Worm (Caenorhabditis elegans) whole organism, L3 larva: ENCODE measurements around the gene fbxa-111.

ENCODE experiments used
- ZK546.5 ChIP-seq: sonication (generic microtip); optimal IDR thresholded peaks from 2 replicates; lab custom pipeline; 2017; ENCODE audit warnings: missing biosample characterization, missing genetic modification characterization
- ama-1 ChIP-seq: fragments of 150-350 bp; optimal IDR thresholded peaks from 2 replicates; lab custom pipeline; 2018
- ceh-16 ChIP-seq: sonication (generic microtip); optimal IDR thresholded peaks from 2 replicates; lab custom pipeline; 2017; ENCODE audit warnings: missing biosample characterization, missing genetic modification characterization
- lsy-12 ChIP-seq: sonication (generic microtip); optimal IDR thresholded peaks from 2 replicates; lab custom pipeline; 2016; ENCODE audit warnings: mild to moderate bottlenecking, missing genetic modification characterization, missing compliant biosample characterization
- nhr-11 ChIP-seq: fragments of 150-350 bp; optimal IDR thresholded peaks from 2 replicates; lab custom pipeline; 2014; ENCODE audit warnings: missing biosample characterization, missing genetic modification characterization
- snpc-4 ChIP-seq: fragments of 150-350 bp; optimal IDR thresholded peaks from 2 replicates; lab custom pipeline; 2014; ENCODE audit warnings: missing biosample characterization, missing genetic modification characterization
- unc-39 ChIP-seq: sonication (generic microtip); optimal IDR thresholded peaks from 4 replicates; lab custom pipeline; 2017; ENCODE audit warnings: missing biosample characterization, missing genetic modification characterization
- ztf-11 ChIP-seq: fragments of 150-350 bp; optimal IDR thresholded peaks from 2 replicates; lab custom pipeline; 2014; ENCODE audit warnings: missing biosample characterization, missing genetic modification characterization
- ztf-4 ChIP-seq: fragments of 150-350 bp; optimal IDR thresholded peaks from 2 replicates; lab custom pipeline; 2014; ENCODE audit warnings: missing biosample characterization, missing genetic modification characterization

ce11 chrV:16951504-16951903 is 2.0 kb upstream of the fbxa-111 start, which contains the start of gene clec-238:
- no peak for TF ChIP-seq ZK546.5 (tag; lab: Kevin White, UChicago)
- no peak for TF ChIP-seq ztf-11
- TF ChIP-seq unc-39: no peak
- no peak for TF ChIP-seq nhr-11 (tag; lab: Kevin White, UChicago)
- TF ChIP-seq ceh-16 (tag; lab: Kevin White, UChicago): no peak
- no peak for TF ChIP-seq lsy-12 (tag; lab: Kevin White, UChicago)
- TF ChIP-seq snpc-4 (tag; lab: Kevin White, UChicago): no peak
- no peak for TF ChIP-seq ztf-4 (tag; lab: Kevin White, UChicago)
- no peak for TF ChIP-seq ama-1
